Worm (Caenorhabditis elegans) whole organism, L4 larva: Measurements from ENCODE around the gene C15B12.9.

ENCODE experiments used
- D1046.2 ChIP-seq: fragments of 200-800 bp; sonication (Bioruptor generic); IDR thresholded peaks from 2 replicates; pipeline ENCODE4 v1.3.6; 2022; ENCODE audit warnings: missing genetic modification characterization, missing compliant biosample characterization
- F10B5.3 ChIP-seq: sonication (generic microtip); optimal IDR thresholded peaks from 2 replicates; lab custom pipeline; 2016; ENCODE audit warnings: mild to moderate bottlenecking, missing genetic modification characterization, missing compliant biosample characterization
- F26F4.8 ChIP-seq: fragments of 200-800 bp; sonication (Bioruptor generic); conservative IDR thresholded peaks from 2 replicates; pipeline ENCODE4 v1.3.6; 2022; ENCODE audit warnings: missing genetic modification characterization, missing compliant biosample characterization
- F37D6.2 ChIP-seq: sonication (generic microtip); optimal IDR thresholded peaks from 2 replicates; lab custom pipeline; 2016; ENCODE audit warnings: mild to moderate bottlenecking, missing genetic modification characterization, missing compliant biosample characterization
- F44E2.7 ChIP-seq: fragments of 200-800 bp; sonication (Bioruptor generic); IDR thresholded peaks from 2 replicates; pipeline ENCODE4 v2.1.2; 2022; ENCODE audit warnings: missing genetic modification characterization, missing compliant biosample characterization
- F49E8.2 ChIP-seq: sonication (generic microtip); optimal IDR thresholded peaks from 2 replicates; lab custom pipeline; 2016; ENCODE audit warnings: missing compliant biosample characterization, mild to moderate bottlenecking, missing genetic modification characterization, borderline replicate concordance
- Y48G9A.11 ChIP-seq: fragments of 200-800 bp; sonication (Bioruptor generic); IDR thresholded peaks from 2 replicates; pipeline ENCODE4 v1.3.6; 2022; ENCODE audit warnings: missing genetic modification reagents, missing genetic modification characterization, missing compliant biosample characterization
- Y5F2A.4 ChIP-seq: fragments of 200-800 bp; sonication (Bioruptor generic); optimal IDR thresholded peaks from 2 replicates; lab custom pipeline; 2018; ENCODE audit warnings: mild to moderate bottlenecking, missing genetic modification characterization, missing compliant biosample characterization
- ZK546.5 ChIP-seq, 2 experiments: sonication (generic microtip); optimal IDR thresholded peaks; 2 replicates each; lab custom pipeline; 2017; ENCODE audit warnings: missing biosample characterization in 2 of 2, missing genetic modification characterization in 2 of 2
- aly-2 ChIP-seq: sonication (generic microtip); optimal IDR thresholded peaks from 2 replicates; lab custom pipeline; 2018; ENCODE audit warnings: missing biosample characterization, missing genetic modification characterization
- attf-4 ChIP-seq: sonication (generic microtip); optimal IDR thresholded peaks from 3 replicates; lab custom pipeline; 2017; ENCODE audit warnings: missing biosample characterization, missing genetic modification characterization
- ceh-20 ChIP-seq: fragments of 200-800 bp; sonication (Bioruptor generic); IDR thresholded peaks from 2 replicates; pipeline ENCODE4 v1.3.6; 2022; ENCODE audit warnings: missing genetic modification reagents, missing genetic modification characterization, missing compliant biosample characterization
- ceh-44 ChIP-seq: fragments of 200-800 bp; sonication (Bioruptor generic); IDR thresholded peaks from 2 replicates; pipeline ENCODE4 v1.3.6; 2022; ENCODE audit warnings: missing genetic modification reagents, missing genetic modification characterization, missing compliant biosample characterization
- ceh-82 ChIP-seq: sonication (generic microtip); optimal IDR thresholded peaks from 2 replicates; lab custom pipeline; 2017; ENCODE audit warnings: missing biosample characterization, missing genetic modification characterization
- ces-1 ChIP-seq: fragments of 150-350 bp; sonication (generic microtip); optimal IDR thresholded peaks from 4 replicates; lab custom pipeline; 2014; ENCODE audit warnings: missing biosample characterization, missing genetic modification reagents, missing genetic modification characterization
- cey-2 ChIP-seq: sonication (generic microtip); optimal IDR thresholded peaks from 3 replicates; lab custom pipeline; 2017; ENCODE audit warnings: missing genetic modification characterization, mild to moderate bottlenecking, missing compliant biosample characterization, antibody characterized with exemption, borderline replicate concordance; ENCODE audit not compliant: insufficient read depth
- ctbp-1 ChIP-seq: fragments of 200-800 bp; sonication (Bioruptor generic); IDR thresholded peaks from 2 replicates; pipeline ENCODE4 v1.3.6; 2022; ENCODE audit warnings: missing genetic modification reagents, missing genetic modification characterization, missing compliant biosample characterization
- daf-8 ChIP-seq: fragments of 200-800 bp; sonication (Bioruptor generic); IDR thresholded peaks from 2 replicates; pipeline ENCODE4 v1.3.6; 2022; ENCODE audit warnings: missing genetic modification characterization, missing compliant biosample characterization
- dmd-6 ChIP-seq: fragments of 200-800 bp; sonication (Bioruptor generic); IDR thresholded peaks from 2 replicates; pipeline ENCODE4 v1.3.6; 2022; ENCODE audit warnings: missing genetic modification reagents, missing genetic modification characterization, missing compliant biosample characterization
- dmd-8 ChIP-seq: fragments of 200-800 bp; sonication (Bioruptor generic); IDR thresholded peaks from 2 replicates; pipeline ENCODE4 v1.3.6; 2022; ENCODE audit warnings: missing genetic modification characterization, missing compliant biosample characterization
- dmd-9 ChIP-seq: fragments of 200-800 bp; sonication (Bioruptor generic); IDR thresholded peaks from 2 replicates; pipeline ENCODE4 v1.3.6; 2022; ENCODE audit warnings: missing genetic modification reagents, missing genetic modification characterization, missing compliant biosample characterization
- dve-1 ChIP-seq: sonication (generic microtip); optimal IDR thresholded peaks from 2 replicates; lab custom pipeline; 2017; ENCODE audit warnings: antibody characterized with exemption, mild to moderate bottlenecking, missing genetic modification characterization, missing compliant biosample characterization; ENCODE audit not compliant: insufficient read depth
- egl-27 ChIP-seq: sonication (generic microtip); optimal IDR thresholded peaks from 3 replicates; lab custom pipeline; 2017; ENCODE audit warnings: missing biosample characterization, missing genetic modification reagents, missing genetic modification characterization
- egl-43 ChIP-seq: fragments of 200-800 bp; sonication (Bioruptor generic); IDR thresholded peaks from 2 replicates; pipeline ENCODE4 v1.3.6; 2022; ENCODE audit warnings: missing genetic modification reagents, missing genetic modification characterization, missing compliant biosample characterization
- gei-8 ChIP-seq: fragments of 200-800 bp; sonication (Bioruptor generic); optimal IDR thresholded peaks from 2 replicates; lab custom pipeline; 2018; ENCODE audit warnings: mild to moderate bottlenecking, missing genetic modification characterization, missing compliant biosample characterization
- hif-1 ChIP-seq, 2 experiments: sonication (generic microtip); optimal IDR thresholded peaks; 2 replicates each; lab custom pipeline; 2016 to 2017; ENCODE audit warnings: missing compliant biosample characterization in 2 of 2, missing genetic modification characterization in 2 of 2, missing genetic modification reagents in 2 of 2, missing genotype in 2 of 2, mild to moderate bottlenecking in 1 of 2
- hlh-11 ChIP-seq: fragments of 200-800 bp; sonication (Bioruptor generic); optimal IDR thresholded peaks from 2 replicates; lab custom pipeline; 2018; ENCODE audit warnings: mild to moderate bottlenecking, missing genetic modification characterization, missing compliant biosample characterization
- hlh-30 ChIP-seq: sonication (generic microtip); optimal IDR thresholded peaks from 2 replicates; lab custom pipeline; 2017; ENCODE audit warnings: antibody characterized with exemption, mild to moderate bottlenecking, missing genetic modification characterization, missing compliant biosample characterization; ENCODE audit not compliant: insufficient read depth
- hmg-1.1 ChIP-seq: fragments of 200-800 bp; sonication (Bioruptor generic); IDR thresholded peaks from 2 replicates; pipeline ENCODE4 v1.3.6; 2022; ENCODE audit warnings: missing genetic modification reagents, missing genetic modification characterization, missing compliant biosample characterization
- jun-1 ChIP-seq: fragments of 150-350 bp; optimal IDR thresholded peaks from 2 replicates; lab custom pipeline; 2014; ENCODE audit warnings: missing biosample characterization, missing genetic modification reagents, missing genetic modification characterization
- lim-7 ChIP-seq: fragments of 200-800 bp; sonication (Bioruptor generic); IDR thresholded peaks from 2 replicates; pipeline ENCODE4 v1.3.6; 2022; ENCODE audit warnings: missing genetic modification characterization, missing compliant biosample characterization
- lin-1 ChIP-seq: fragments of 200-800 bp; sonication (Bioruptor generic); IDR thresholded peaks from 2 replicates; pipeline ENCODE4 v1.3.6; 2022; ENCODE audit warnings: missing genetic modification reagents, missing genetic modification characterization, missing compliant biosample characterization
- madf-9 ChIP-seq: fragments of 200-800 bp; sonication (Bioruptor generic); conservative IDR thresholded peaks from 2 replicates; pipeline ENCODE4 v1.3.6; 2022; ENCODE audit warnings: missing genetic modification reagents, missing genetic modification characterization, missing compliant biosample characterization
- mdt-29 ChIP-seq: fragments of 200-800 bp; sonication (Bioruptor generic); IDR thresholded peaks from 2 replicates; pipeline ENCODE4 v1.3.6; 2022; ENCODE audit warnings: missing genetic modification reagents, missing genetic modification characterization, missing compliant biosample characterization
- mes-2 ChIP-seq: sonication (generic microtip); optimal IDR thresholded peaks from 2 replicates; lab custom pipeline; 2016; ENCODE audit warnings: missing genotype, mild to moderate bottlenecking, missing genetic modification characterization, missing compliant biosample characterization; ENCODE audit not compliant: poor library complexity, severe bottlenecking
- mxl-2 ChIP-seq: fragments of 200-800 bp; sonication (Bioruptor generic); conservative IDR thresholded peaks from 2 replicates; pipeline ENCODE4 v1.3.6; 2022; ENCODE audit warnings: missing genetic modification reagents, missing genetic modification characterization, missing compliant biosample characterization
- nhr-10 ChIP-seq: fragments of 150-350 bp; optimal IDR thresholded peaks from 2 replicates; lab custom pipeline; 2014; ENCODE audit warnings: missing biosample characterization, missing genetic modification characterization
- nhr-111 ChIP-seq: fragments of 200-800 bp; sonication (Bioruptor generic); optimal IDR thresholded peaks from 2 replicates; lab custom pipeline; 2018; ENCODE audit warnings: mild to moderate bottlenecking, missing genetic modification characterization, missing compliant biosample characterization
- nhr-237 ChIP-seq: sonication (generic microtip); optimal IDR thresholded peaks from 2 replicates; lab custom pipeline; 2017; ENCODE audit warnings: missing biosample characterization, missing genetic modification characterization
- nhr-76 ChIP-seq: fragments of 150-350 bp; optimal IDR thresholded peaks from 2 replicates; lab custom pipeline; 2014; ENCODE audit warnings: missing biosample characterization, missing genetic modification characterization
- nhr-77 ChIP-seq: fragments of 150-350 bp; optimal IDR thresholded peaks from 2 replicates; lab custom pipeline; 2014; ENCODE audit warnings: missing biosample characterization, missing genetic modification characterization
- pha-4 ChIP-seq, 2 experiments: fragments of 150-350 bp in 1 of 2; fragments of 200-800 bp in 1 of 2; sonication (Bioruptor generic) in 1 of 2; IDR thresholded peaks in 1 of 2; optimal IDR thresholded peaks in 1 of 2; 2 replicates each; pipeline versions ENCODE4 v1.3.6 to Lab custom; 2014 to 2022; ENCODE audit warnings: missing genetic modification characterization in 2 of 2, missing genetic modification reagents in 2 of 2, missing biosample characterization in 1 of 2, missing compliant biosample characterization in 1 of 2
- php-3 ChIP-seq: fragments of 200-800 bp; sonication (Bioruptor generic); IDR thresholded peaks from 2 replicates; pipeline ENCODE4 v1.3.6; 2022; ENCODE audit warnings: missing genetic modification reagents, missing genetic modification characterization, missing compliant biosample characterization
- set-16 ChIP-seq: fragments of 200-800 bp; sonication (Bioruptor generic); IDR thresholded peaks from 2 replicates; pipeline ENCODE4 v1.3.6; 2022; ENCODE audit warnings: missing genetic modification reagents, missing genetic modification characterization, missing compliant biosample characterization
- snpc-1.2 ChIP-seq: fragments of 200-800 bp; sonication (Bioruptor generic); IDR thresholded peaks from 2 replicates; pipeline ENCODE4 v1.3.6; 2022; ENCODE audit warnings: missing genetic modification reagents, missing genetic modification characterization, missing compliant biosample characterization
- spr-1 ChIP-seq: sonication (generic microtip); optimal IDR thresholded peaks from 2 replicates; lab custom pipeline; 2016; ENCODE audit warnings: mild to moderate bottlenecking, missing genetic modification characterization, missing compliant biosample characterization
- tra-1 ChIP-seq: fragments of 200-800 bp; sonication (Bioruptor generic); IDR thresholded peaks from 2 replicates; pipeline ENCODE4 v1.3.6; 2022; ENCODE audit warnings: missing genetic modification reagents, missing genetic modification characterization, missing compliant biosample characterization
- unc-62 ChIP-seq, 3 experiments: fragments of 150-350 bp in 1 of 3; sonication (generic microtip); optimal IDR thresholded peaks in 2 of 3; peaks in 1 of 3; 1 replicate in 1 of 3; 2 replicates in 2 of 3; lab custom pipeline; 2014 to 2017; ENCODE audit warnings: missing biosample characterization in 3 of 3, missing genetic modification characterization in 3 of 3, missing genetic modification reagents in 3 of 3, missing genotype in 1 of 3
- zip-11 ChIP-seq: fragments of 200-800 bp; sonication (Bioruptor generic); IDR thresholded peaks from 2 replicates; pipeline ENCODE4 v1.3.6; 2022; ENCODE audit warnings: missing genetic modification characterization, missing compliant biosample characterization

Gene C15B12.9

ce11 chrX:6448866-6449400 lies 19.7 kb upstream of the C15B12.9 start, which contains the start of gene fah-1 (continued):
- TF ChIP-seq ces-1 (GFP tag; lab: Kevin White, UChicago) (no peak), dmd-8 (GFP tag; lab: Robert Waterston, UW) (no peak), gei-8 (GFP tag; lab: Kevin White, UChicago) (no peak), D1046.2 (no peak), set-16 (GFP tag; lab: Robert Waterston, UW) (no peak), ZK546.5 (tag; optimal IDR thresholded peaks at IDR 0.05; lab: Kevin White, UChicago) (no peak), daf-8 (GFP tag; lab: Robert Waterston, UW) (no peak), madf-9 (GFP tag; lab: Robert Waterston, UW) (no peak), nhr-77 (tag; lab: Kevin White, UChicago) (peak; percentile 31), ceh-82 (tag; lab: Kevin White, UChicago) (no peak), mdt-29 (GFP tag; lab: Robert Waterston, UW) (no peak), nhr-76 (tag; lab: Kevin White, UChicago) (no peak), Y48G9A.11 (GFP tag; lab: Robert Waterston, UW) (no peak), ctbp-1 (no peak), unc-62 (GFP tag; optimal IDR thresholded peaks at IDR 0.05 in 1 of 2; lab: Kevin White, UChicago) (no peak), unc-62 (tag; optimal IDR thresholded peaks at IDR 0.05; lab: Kevin White, UChicago) (no peak), ceh-20 (GFP tag; lab: Robert Waterston, UW) (peak; percentile 47; the same call in 1 of the 2 replicates), egl-27 (tag; lab: Kevin White, UChicago) (no peak), F26F4.8 (GFP tag; lab: Robert Waterston, UW) (no peak), jun-1 (tag; lab: Kevin White, UChicago) (no peak), lin-1 (GFP tag; lab: Robert Waterston, UW) (no peak), F37D6.2 (no peak), F49E8.2 (tag; lab: Kevin White, UChicago) (no peak), hlh-11 (tag; lab: Kevin White, UChicago) (peak; percentile 74), pha-4 (GFP tag; IDR thresholded peaks at IDR 0.05; lab: Robert Waterston, UW) (no peak), pha-4 (tag; optimal IDR thresholded peaks at IDR 0.05; lab: Kevin White, UChicago) (no peak), hmg-1.1 (GFP tag; lab: Robert Waterston, UW) (no peak), cey-2 (tag; lab: Kevin White, UChicago) (peak; percentile 15), nhr-10 (no peak), zip-11 (GFP tag; lab: Robert Waterston, UW) (no peak), hlh-30 (tag; lab: Kevin White, UChicago) (peak; percentile 68), snpc-1.2 (GFP tag; lab: Robert Waterston, UW) (no peak), dmd-6 (peak; percentile 67), nhr-237 (tag; lab: Kevin White, UChicago) (no peak), ceh-44 (GFP tag; lab: Robert Waterston, UW) (no peak), F44E2.7 (no peak), nhr-111 (no peak), lim-7 (GFP tag; lab: Robert Waterston, UW) (no peak), attf-4 (no peak), dmd-9 (GFP tag; lab: Robert Waterston, UW) (no peak), spr-1 (tag; lab: Kevin White, UChicago) (no peak), egl-43 (GFP tag; lab: Robert Waterston, UW) (no peak), tra-1 (GFP tag; lab: Robert Waterston, UW) (peak; percentile 74; the same call in 1 of the 2 replicates), mxl-2 (GFP tag; lab: Robert Waterston, UW) (no peak), hif-1 (tag; optimal IDR thresholded peaks at IDR 0.05; lab: Kevin White, UChicago) (no peak), mes-2 (tag; lab: Kevin White, UChicago) (no peak), Y5F2A.4 (GFP tag; lab: Kevin White, UChicago) (no peak), F10B5.3 (tag; lab: Kevin White, UChicago) (no peak), dve-1 (tag; lab: Kevin White, UChicago) (peak; percentile 87), aly-2 (tag; lab: Kevin White, UChicago) (no peak), php-3 (GFP tag; lab: Robert Waterston, UW) (peak; percentile 71; the same call in 1 of the 2 replicates)
